Worm (Caenorhabditis elegans): ENCODE data around the gene ZC190.2.

The ZC190.2 gene

ce11 chrV:8681050-8681449, at the start of gene ZC190.2:
TSS of gene ZC190.2 (plus strand) at chrV:8681350.
- TF ChIP-seq W03F9.2 (tag; optimal IDR thresholded peaks at IDR 0.05) (no peak), dao-5 (tag; optimal IDR thresholded peaks at IDR 0.05) (no peak), him-1 (tag; optimal IDR thresholded peaks at IDR 0.05) (no peak)

ce11 chrV:8632788-8633187, 48.4 kb upstream of the ZC190.2 start:
- TF ChIP-seq dao-5 (tag; optimal IDR thresholded peaks at IDR 0.05) (no peak), W03F9.2 (tag; optimal IDR thresholded peaks at IDR 0.05) (no peak), him-1 (tag; optimal IDR thresholded peaks at IDR 0.05) (no peak)

ce11 chrV:8635575-8635974, 45.6 kb upstream of the ZC190.2 start, which contains the start of gene oac-29:
TSS of gene oac-29 (minus strand) at chrV:8635675.
- TF ChIP-seq dao-5 (tag; optimal IDR thresholded peaks at IDR 0.05): no peak
- TF ChIP-seq W03F9.2 (tag; optimal IDR thresholded peaks at IDR 0.05): no peak
- no peak for TF ChIP-seq him-1 (tag; optimal IDR thresholded peaks at IDR 0.05)

- TF ChIP-seq W03F9.2 (tag; optimal IDR thresholded peaks at IDR 0.05): no peak
- TF ChIP-seq dao-5 (tag; optimal IDR thresholded peaks at IDR 0.05): no peak
- no peak for TF ChIP-seq him-1 (tag; optimal IDR thresholded peaks at IDR 0.05)
Measured at ce11 chrV:8636907-8637306, 44.2 kb upstream of the ZC190.2 start, which contains the start of gene grl-12. TSS of gene grl-12 (minus strand) at chrV:8637007.

ce11 chrV:8637666-8638271, 43.4 kb upstream of the ZC190.2 start, which contains the start of the genes F28A12.10 and acd-4:
TSS of gene F28A12.10 (minus strand) at chrV:8637766.
TSS of gene acd-4 (plus strand) at chrV:8638221.
- TF ChIP-seq W03F9.2 (tag; optimal IDR thresholded peaks at IDR 0.05) (no peak), dao-5 (tag; optimal IDR thresholded peaks at IDR 0.05) (no peak), him-1 (tag; optimal IDR thresholded peaks at IDR 0.05) (no peak)

ce11 chrV:8641266-8641665, 39.9 kb upstream of the ZC190.2 start, which contains the start of gene F28A12.3:
TSS of gene F28A12.3 (minus strand) at chrV:8641366.
- no peak for TF ChIP-seq him-1 (tag; optimal IDR thresholded peaks at IDR 0.05)
- TF ChIP-seq dao-5 (tag; optimal IDR thresholded peaks at IDR 0.05): no peak
- TF ChIP-seq W03F9.2 (tag; optimal IDR thresholded peaks at IDR 0.05): no peak

- TF ChIP-seq him-1 (tag; optimal IDR thresholded peaks at IDR 0.05) (no peak), W03F9.2 (tag; optimal IDR thresholded peaks at IDR 0.05) (no peak), dao-5 (tag; optimal IDR thresholded peaks at IDR 0.05) (no peak)
Measured at ce11 chrV:8643093-8643492, 38.1 kb upstream of the ZC190.2 start, which contains the start of gene asp-13. TSS of gene asp-13 (minus strand) at chrV:8643193.

ce11 chrV:8648251-8648650, 32.9 kb upstream of the ZC190.2 start:
- no peak for TF ChIP-seq dao-5 (tag; optimal IDR thresholded peaks at IDR 0.05)
- no peak for TF ChIP-seq W03F9.2 (tag; optimal IDR thresholded peaks at IDR 0.05)
- TF ChIP-seq him-1 (tag; optimal IDR thresholded peaks at IDR 0.05): no peak

ce11 chrV:8650365-8650764, 30.8 kb upstream of the ZC190.2 start:
- TF ChIP-seq W03F9.2 (tag; optimal IDR thresholded peaks at IDR 0.05) (no peak), him-1 (tag; optimal IDR thresholded peaks at IDR 0.05) (no peak), dao-5 (tag; optimal IDR thresholded peaks at IDR 0.05) (no peak)

- TF ChIP-seq him-1 (tag; optimal IDR thresholded peaks at IDR 0.05) (no peak), dao-5 (tag; optimal IDR thresholded peaks at IDR 0.05) (no peak), W03F9.2 (tag; optimal IDR thresholded peaks at IDR 0.05) (peak; percentile 36)
Measured at ce11 chrV:8651007-8651711, 30.0 kb upstream of the ZC190.2 start.

- TF ChIP-seq W03F9.2 (tag; optimal IDR thresholded peaks at IDR 0.05) (no peak), dao-5 (tag; optimal IDR thresholded peaks at IDR 0.05) (no peak), him-1 (tag; optimal IDR thresholded peaks at IDR 0.05) (no peak)
Measured at ce11 chrV:8652177-8652576, 29.0 kb upstream of the ZC190.2 start.

- no peak for TF ChIP-seq him-1 (tag; optimal IDR thresholded peaks at IDR 0.05)
Measured at ce11 chrV:8653080-8653821, 27.9 kb upstream of the ZC190.2 start.

- TF ChIP-seq dao-5 (tag; optimal IDR thresholded peaks at IDR 0.05) (no peak), W03F9.2 (tag; optimal IDR thresholded peaks at IDR 0.05) (no peak), him-1 (tag; optimal IDR thresholded peaks at IDR 0.05) (no peak)
Measured at ce11 chrV:8654460-8655419, 26.4 kb upstream of the ZC190.2 start.

Measured in whole organism, L4/young adult.